Worm (Caenorhabditis elegans): ENCODE results near the gene T15H9.5.
A peak's percentile ranks its signal among the peaks of the same experiment; 100 is the strongest.

The T15H9.5 gene

DNA sequence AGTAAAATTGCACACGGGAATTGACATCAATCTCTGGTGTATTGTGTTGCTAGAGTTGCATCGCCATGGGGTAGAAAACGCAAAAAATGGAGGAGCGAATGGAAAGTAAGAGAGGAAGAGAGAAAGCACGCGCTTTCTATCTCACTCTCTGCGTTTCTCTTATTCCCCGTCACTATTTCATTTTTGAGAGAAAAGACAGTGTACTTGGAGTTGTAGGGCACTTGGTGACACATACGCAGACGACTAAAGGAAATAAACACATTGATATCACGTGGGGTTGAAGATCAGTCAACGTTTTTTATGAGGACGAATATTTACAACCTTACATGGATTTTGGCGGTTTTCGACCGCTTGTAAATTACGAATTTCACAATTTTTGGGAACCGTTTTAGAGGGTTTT is 7.8 kb downstream of the T15H9.5 start (continued):
- peak; percentile 84 for TF ChIP-seq lin-13 (GFP tag; optimal IDR thresholded peaks at IDR 0.05)
- no peak for TF ChIP-seq ztf-1 (GFP tag; conservative IDR thresholded peaks at IDR 0.05)
- peak; percentile 53 for TF ChIP-seq snpc-4 (tag; optimal IDR thresholded peaks at IDR 0.05)
- TF ChIP-seq mbf-1 (tag; optimal IDR thresholded peaks at IDR 0.05), result no peak
- peak; percentile 87 for TF ChIP-seq gmeb-1 (tag; optimal IDR thresholded peaks at IDR 0.05)
- TF ChIP-seq aly-2 (tag; optimal IDR thresholded peaks at IDR 0.05), result no peak
- TF ChIP-seq nhr-21 (tag; optimal IDR thresholded peaks at IDR 0.05), result peak; percentile 97
- no peak for TF ChIP-seq elt-3 (tag; optimal IDR thresholded peaks at IDR 0.05)
- peak; percentile 97 for TF ChIP-seq crh-2 (tag; optimal IDR thresholded peaks at IDR 0.05)

DNA sequence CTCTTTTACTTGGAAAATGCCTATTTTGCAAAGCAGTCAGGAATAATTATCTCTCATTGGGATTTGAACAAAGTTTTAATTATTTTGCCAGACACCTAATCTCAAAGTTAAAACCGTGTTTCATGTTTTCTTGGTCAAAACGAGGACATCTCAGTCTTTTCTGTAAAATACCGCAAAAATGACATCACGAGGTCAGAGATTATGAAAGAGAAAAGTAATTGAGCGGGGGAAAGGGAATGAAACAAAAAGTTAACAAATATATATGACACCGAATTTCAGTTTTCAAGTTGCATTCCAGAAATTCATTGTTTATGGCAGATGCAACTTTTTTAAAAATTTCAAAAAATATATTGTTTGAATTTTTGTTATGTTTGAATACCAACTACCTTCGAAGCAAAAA is 8.7 kb downstream of the T15H9.5 start:
- TF ChIP-seq peb-1 (tag; optimal IDR thresholded peaks at IDR 0.05) (no peak), aly-2 (tag; optimal IDR thresholded peaks at IDR 0.05) (no peak), unc-55 (GFP tag; optimal IDR thresholded peaks at IDR 0.05) (no peak), blmp-1 (tag; optimal IDR thresholded peaks at IDR 0.05; ENCODE audit: insufficient read depth) (peak; percentile 45), lin-11 (tag; optimal IDR thresholded peaks at IDR 0.05) (no peak), crh-2 (tag; optimal IDR thresholded peaks at IDR 0.05) (peak; percentile 42), nhr-6 (tag; optimal IDR thresholded peaks at IDR 0.05) (no peak), nhr-25 (tag; optimal IDR thresholded peaks at IDR 0.05) (no peak), sma-9 (GFP tag; optimal IDR thresholded peaks at IDR 0.05) (peak; percentile 55), sma-9 (tag; optimal IDR thresholded peaks at IDR 0.05) (no peak), sem-4 (tag; optimal IDR thresholded peaks at IDR 0.05) (no peak), gmeb-1 (tag; optimal IDR thresholded peaks at IDR 0.05) (peak; percentile 17)

DNA sequence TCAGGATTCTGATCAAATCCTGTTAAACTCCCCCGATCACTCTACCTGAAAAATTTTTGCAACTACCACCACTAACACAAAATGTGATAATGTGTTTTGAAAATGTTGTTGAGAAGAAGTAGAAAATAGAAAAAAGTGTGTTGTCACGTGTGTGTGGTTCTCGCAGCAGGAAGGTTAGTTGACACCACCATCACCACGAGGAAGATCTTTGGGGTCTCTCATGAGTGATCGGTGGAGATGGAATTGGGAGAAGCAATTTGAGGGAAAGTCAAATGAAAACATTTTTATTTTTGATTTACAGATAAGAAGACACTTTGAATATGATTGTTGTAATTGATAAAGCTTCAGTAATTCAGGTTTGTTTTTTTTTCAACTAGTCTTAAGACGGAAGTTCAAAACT is 9.6 kb downstream of the T15H9.5 start:
- peak; percentile 17 for TF ChIP-seq sma-3 (GFP tag; optimal IDR thresholded peaks at IDR 0.05)
- peak; percentile 86 for TF ChIP-seq nhr-25 (tag; optimal IDR thresholded peaks at IDR 0.05)
- TF ChIP-seq unc-62 (GFP tag; optimal IDR thresholded peaks at IDR 0.05), result no peak
- no peak for TF ChIP-seq ama-1 (optimal IDR thresholded peaks at IDR 0.05)
- no peak for TF ChIP-seq zag-1 (tag; optimal IDR thresholded peaks at IDR 0.05)
- TF ChIP-seq ceh-16 (tag; optimal IDR thresholded peaks at IDR 0.05), result no peak
- peak; percentile 27 for TF ChIP-seq nhr-6 (tag; optimal IDR thresholded peaks at IDR 0.05)
- peak; percentile 75 for TF ChIP-seq crh-2 (tag; optimal IDR thresholded peaks at IDR 0.05)
- TF ChIP-seq sma-9 (GFP tag; optimal IDR thresholded peaks at IDR 0.05), result peak; percentile 87
- no peak for TF ChIP-seq sma-9 (tag; optimal IDR thresholded peaks at IDR 0.05)
- TF ChIP-seq lin-39 (tag; optimal IDR thresholded peaks at IDR 0.05), result no peak
- peak; percentile 54 for TF ChIP-seq gmeb-1 (tag; optimal IDR thresholded peaks at IDR 0.05)
- TF ChIP-seq nhr-237 (tag; optimal IDR thresholded peaks at IDR 0.05), result no peak
- peak; percentile 36 for TF ChIP-seq C34F6.9 (tag; optimal IDR thresholded peaks at IDR 0.05)
- peak; percentile 68 for TF ChIP-seq blmp-1 (tag; optimal IDR thresholded peaks at IDR 0.05; ENCODE audit: insufficient read depth)
- TF ChIP-seq lsy-2 (tag; optimal IDR thresholded peaks at IDR 0.05), result peak in 1 of 2 experiments; percentile 60
- TF ChIP-seq nhr-129 (tag; optimal IDR thresholded peaks at IDR 0.05), result peak; percentile 86
- TF ChIP-seq ztf-1 (GFP tag; conservative IDR thresholded peaks at IDR 0.05), result no peak
- peak; percentile 9 for TF ChIP-seq lin-13 (GFP tag; optimal IDR thresholded peaks at IDR 0.05)
- peak; percentile 72 for TF ChIP-seq sem-4 (tag; optimal IDR thresholded peaks at IDR 0.05)
- no peak for TF ChIP-seq unc-39 (tag; optimal IDR thresholded peaks at IDR 0.05)
- peak; percentile 3 to 70 for TF ChIP-seq mdl-1 (tag; optimal IDR thresholded peaks at IDR 0.05)
- TF ChIP-seq ztf-11 (tag; optimal IDR thresholded peaks at IDR 0.05), result no peak
- no peak for TF ChIP-seq aly-2 (tag; optimal IDR thresholded peaks at IDR 0.05)
- peak; percentile 12 for TF ChIP-seq nhr-21 (tag; optimal IDR thresholded peaks at IDR 0.05)
- TF ChIP-seq lin-11 (tag; optimal IDR thresholded peaks at IDR 0.05), result no peak
- peak; percentile 72 for TF ChIP-seq ztf-4 (tag; optimal IDR thresholded peaks at IDR 0.05)
- TF ChIP-seq ZK546.5 (tag; optimal IDR thresholded peaks at IDR 0.05), result no peak

DNA sequence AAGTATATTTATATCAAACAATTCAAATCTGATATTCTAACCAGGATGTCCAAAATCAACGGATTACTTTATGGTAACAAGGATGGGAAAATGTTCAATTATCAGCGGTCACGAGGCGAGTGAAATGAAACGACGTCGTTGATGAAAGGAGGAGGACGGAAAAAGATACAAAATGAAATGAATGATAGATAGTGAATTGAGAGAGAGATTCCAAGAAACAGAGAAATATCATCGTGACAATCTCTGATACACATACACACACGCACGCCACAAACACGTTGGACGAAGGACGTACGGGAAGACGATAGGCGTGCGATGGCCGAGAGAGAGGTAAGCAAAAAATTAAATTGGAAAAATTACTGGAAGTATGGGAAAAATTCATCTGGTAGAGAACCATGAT is 10.2 kb downstream of the T15H9.5 start:
- TF ChIP-seq aly-2 (tag; optimal IDR thresholded peaks at IDR 0.05) (no peak), lin-13 (GFP tag; optimal IDR thresholded peaks at IDR 0.05) (peak; percentile 21), nhr-6 (tag; optimal IDR thresholded peaks at IDR 0.05) (peak; percentile 58), ztf-11 (tag; optimal IDR thresholded peaks at IDR 0.05) (no peak), nhr-21 (tag; optimal IDR thresholded peaks at IDR 0.05) (peak; percentile 95), zag-1 (tag; optimal IDR thresholded peaks at IDR 0.05) (no peak), R02D3.7 (tag; optimal IDR thresholded peaks at IDR 0.05) (no peak), peb-1 (tag; optimal IDR thresholded peaks at IDR 0.05) (no peak), snpc-4 (tag; optimal IDR thresholded peaks at IDR 0.05) (no peak), nhr-237 (tag; optimal IDR thresholded peaks at IDR 0.05) (no peak), mdl-1 (tag; optimal IDR thresholded peaks at IDR 0.05) (peak; percentile 75 to 91), elt-1 (tag; optimal IDR thresholded peaks at IDR 0.05) (no peak), blmp-1 (tag; optimal IDR thresholded peaks at IDR 0.05; ENCODE audit: insufficient read depth) (peak; percentile 86), mab-5 (tag; optimal IDR thresholded peaks at IDR 0.05) (peak; percentile 31), unc-62 (GFP tag; optimal IDR thresholded peaks at IDR 0.05) (no peak), ZK546.5 (tag; optimal IDR thresholded peaks at IDR 0.05) (no peak), fos-1 (tag; optimal IDR thresholded peaks at IDR 0.05) (peak; percentile 74), ceh-82 (tag; optimal IDR thresholded peaks at IDR 0.05) (no peak), crh-2 (tag; optimal IDR thresholded peaks at IDR 0.05) (peak; percentile 63), sem-4 (tag; optimal IDR thresholded peaks at IDR 0.05) (peak; percentile 85), skn-1 (tag; optimal IDR thresholded peaks at IDR 0.05) (no peak), ztf-1 (GFP tag; conservative IDR thresholded peaks at IDR 0.05) (no peak), nhr-77 (tag; optimal IDR thresholded peaks at IDR 0.05) (no peak), nhr-129 (tag; optimal IDR thresholded peaks at IDR 0.05) (peak; percentile 87), lin-11 (tag; optimal IDR thresholded peaks at IDR 0.05) (no peak), ceh-16 (tag; optimal IDR thresholded peaks at IDR 0.05) (peak; percentile 36), Y55F3AM.14 (GFP tag; optimal IDR thresholded peaks at IDR 0.05) (peak; percentile 1), elt-3 (tag; optimal IDR thresholded peaks at IDR 0.05) (no peak), ztf-4 (tag; optimal IDR thresholded peaks at IDR 0.05) (peak; percentile 67), mbf-1 (tag; optimal IDR thresholded peaks at IDR 0.05) (no peak), egl-27 (tag; optimal IDR thresholded peaks at IDR 0.05) (peak; percentile 57), nhr-11 (tag; optimal IDR thresholded peaks at IDR 0.05) (no peak)

Measured in whole organism, L2 larva.